Worm (Caenorhabditis elegans) whole organism, young adult: ENCODE measurements around the gene C46C11.4.

ENCODE experiments used
- B0019.2 ChIP-seq: fragments of 200-800 bp; sonication (Bioruptor generic); conservative IDR thresholded peaks from 2 replicates; pipeline ENCODE4 v1.3.6; 2022; ENCODE audit warnings: missing genetic modification reagents, missing genetic modification characterization, missing compliant biosample characterization
- F23B12.7 ChIP-seq: sonication (generic microtip); optimal IDR thresholded peaks from 2 replicates; lab custom pipeline; 2017; ENCODE audit warnings: missing genetic modification characterization, mild to moderate bottlenecking, missing compliant biosample characterization, antibody characterized with exemption, moderate library complexity; ENCODE audit not compliant: insufficient read depth
- F49E8.2 ChIP-seq: sonication (generic microtip); optimal IDR thresholded peaks from 3 replicates; lab custom pipeline; 2017; ENCODE audit warnings: missing genetic modification characterization, mild to moderate bottlenecking, missing compliant biosample characterization, antibody characterized with exemption, moderate library complexity; ENCODE audit not compliant: insufficient read depth
- F57A8.1 ChIP-seq: fragments of 200-800 bp; sonication (Bioruptor generic); optimal IDR thresholded peaks from 2 replicates; lab custom pipeline; 2018; ENCODE audit warnings: mild to moderate bottlenecking, missing genetic modification characterization, moderate library complexity, missing compliant biosample characterization
- Y79H2A.3 ChIP-seq: fragments of 200-800 bp; sonication (Bioruptor generic); conservative IDR thresholded peaks from 2 replicates; pipeline ENCODE4 v1.3.6; 2022; ENCODE audit warnings: missing genetic modification reagents, missing genetic modification characterization, missing compliant biosample characterization
- ZK185.1 ChIP-seq: sonication (generic microtip); optimal IDR thresholded peaks from 2 replicates; lab custom pipeline; 2016; ENCODE audit warnings: mild to moderate bottlenecking, missing genetic modification characterization, missing compliant biosample characterization; ENCODE audit not compliant: poor library complexity, severe bottlenecking
- akir-1 ChIP-seq: fragments of 200-800 bp; sonication (Bioruptor generic); optimal IDR thresholded peaks from 2 replicates; lab custom pipeline; 2018; ENCODE audit warnings: mild to moderate bottlenecking, missing genetic modification characterization, moderate library complexity, missing compliant biosample characterization
- bed-1 ChIP-seq: fragments of 200-800 bp; sonication (Bioruptor generic); IDR thresholded peaks from 2 replicates; pipeline ENCODE4 v1.3.6; 2022; ENCODE audit warnings: missing genetic modification reagents, missing genetic modification characterization, missing compliant biosample characterization
- ccch-3 ChIP-seq: fragments of 200-800 bp; sonication (Bioruptor generic); optimal IDR thresholded peaks from 2 replicates; lab custom pipeline; 2018; ENCODE audit warnings: mild to moderate bottlenecking, missing genetic modification characterization, missing compliant biosample characterization
- cebp-1 ChIP-seq, 2 experiments: fragments of 200-800 bp in 1 of 2; sonication (Bioruptor generic) in 1 of 2; sonication (generic microtip) in 1 of 2; IDR thresholded peaks in 1 of 2; optimal IDR thresholded peaks in 1 of 2; 2 replicates each; pipeline versions ENCODE4 v1.3.6 to Lab custom; 2017 to 2022; ENCODE audit warnings: missing compliant biosample characterization in 2 of 2, missing genetic modification characterization in 2 of 2, mild to moderate bottlenecking in 1 of 2, missing genetic modification reagents in 1 of 2, moderate library complexity in 1 of 2
- ceh-40 ChIP-seq: fragments of 200-800 bp; sonication (Bioruptor generic); IDR thresholded peaks from 2 replicates; pipeline ENCODE4 v1.3.6; 2022; ENCODE audit warnings: missing genetic modification characterization, missing compliant biosample characterization
- ceh-91 ChIP-seq: fragments of 200-800 bp; sonication (Bioruptor generic); IDR thresholded peaks from 2 replicates; pipeline ENCODE4 v1.3.6; 2022; ENCODE audit warnings: missing genetic modification reagents, missing genetic modification characterization, missing compliant biosample characterization
- die-1 ChIP-seq: sonication (generic microtip); optimal IDR thresholded peaks from 2 replicates; lab custom pipeline; 2016; ENCODE audit warnings: missing genotype, mild to moderate bottlenecking, missing genetic modification characterization, missing compliant biosample characterization
- egl-44 ChIP-seq: fragments of 200-800 bp; sonication (Bioruptor generic); IDR thresholded peaks from 2 replicates; pipeline ENCODE4 v1.3.6; 2022; ENCODE audit warnings: missing genetic modification reagents, missing genetic modification characterization, missing compliant biosample characterization
- egrh-3 ChIP-seq: fragments of 200-800 bp; sonication (Bioruptor generic); IDR thresholded peaks from 2 replicates; pipeline ENCODE4 v1.3.6; 2022; ENCODE audit warnings: missing genetic modification reagents, missing genetic modification characterization, missing compliant biosample characterization
- fkh-3 ChIP-seq: sonication (generic microtip); optimal IDR thresholded peaks from 2 replicates; lab custom pipeline; 2016; ENCODE audit warnings: mild to moderate bottlenecking, missing genetic modification characterization, missing compliant biosample characterization
- him-1 ChIP-seq: sonication (generic microtip); optimal IDR thresholded peaks from 2 replicates; lab custom pipeline; 2016; ENCODE audit warnings: missing genotype, missing genetic modification reagents, missing genetic modification characterization, missing compliant biosample characterization
- hlh-12 ChIP-seq: sonication (generic microtip); optimal IDR thresholded peaks from 2 replicates; lab custom pipeline; 2016; ENCODE audit warnings: missing genetic modification characterization, missing compliant biosample characterization
- hlh-26 ChIP-seq: fragments of 200-800 bp; sonication (Bioruptor generic); conservative IDR thresholded peaks from 2 replicates; pipeline ENCODE4 v1.3.6; 2022; ENCODE audit warnings: missing genetic modification reagents, missing genetic modification characterization, missing compliant biosample characterization
- hsf-1 ChIP-seq: fragments of 200-800 bp; sonication (Bioruptor generic); IDR thresholded peaks from 2 replicates; pipeline ENCODE4 v1.3.6; 2022; ENCODE audit warnings: missing genetic modification reagents, missing genetic modification characterization, missing compliant biosample characterization
- lin-54 ChIP-seq: fragments of 200-800 bp; sonication (Bioruptor generic); optimal IDR thresholded peaks from 2 replicates; lab custom pipeline; 2018; ENCODE audit warnings: mild to moderate bottlenecking, missing genetic modification characterization, missing compliant biosample characterization
- madf-3 ChIP-seq: fragments of 200-800 bp; sonication (Bioruptor generic); IDR thresholded peaks from 2 replicates; pipeline ENCODE4 v1.3.6; 2022; ENCODE audit warnings: missing genetic modification reagents, missing genetic modification characterization, missing compliant biosample characterization
- madf-8 ChIP-seq: fragments of 200-800 bp; sonication (Bioruptor generic); conservative IDR thresholded peaks from 2 replicates; pipeline ENCODE4 v1.3.6; 2022; ENCODE audit warnings: missing genetic modification reagents, missing genetic modification characterization, missing compliant biosample characterization
- mel-28 ChIP-seq: sonication (generic microtip); optimal IDR thresholded peaks from 2 replicates; lab custom pipeline; 2016; ENCODE audit warnings: borderline replicate concordance, mild to moderate bottlenecking, missing genetic modification characterization, missing compliant biosample characterization
- nfyb-1 ChIP-seq: fragments of 200-800 bp; sonication (Bioruptor generic); IDR thresholded peaks from 2 replicates; pipeline ENCODE4 v1.3.6; 2022; ENCODE audit warnings: missing genetic modification reagents, missing genetic modification characterization, missing compliant biosample characterization
- nhr-80 ChIP-seq: sonication (generic microtip); optimal IDR thresholded peaks from 2 replicates; lab custom pipeline; 2016; ENCODE audit warnings: missing genetic modification characterization, missing compliant biosample characterization
- rec-8 ChIP-seq, 2 experiments: sonication (generic microtip); optimal IDR thresholded peaks; 2 replicates each; lab custom pipeline; 2016; ENCODE audit warnings: mild to moderate bottlenecking in 2 of 2, missing genetic modification characterization in 2 of 2, missing genetic modification reagents in 2 of 2, missing genotype in 2 of 2, missing biosample characterization in 1 of 2, missing compliant biosample characterization in 1 of 2, moderate library complexity in 1 of 2
- repo-1 ChIP-seq: sonication (generic microtip); optimal IDR thresholded peaks from 2 replicates; lab custom pipeline; 2017; ENCODE audit warnings: mild to moderate bottlenecking, missing genetic modification characterization, missing compliant biosample characterization
- rpc-1 ChIP-seq, 2 experiments: fragments of 150-350 bp in 1 of 2; sonication (generic microtip) in 1 of 2; optimal IDR thresholded peaks; 2 replicates each; lab custom pipeline; 2014 to 2018; ENCODE audit warnings: missing biosample characterization in 1 of 2, missing genetic modification characterization in 1 of 2, missing genetic modification reagents in 1 of 2, missing genotype in 1 of 2
- sdz-38 ChIP-seq: sonication (generic microtip); optimal IDR thresholded peaks from 2 replicates; lab custom pipeline; 2016; ENCODE audit warnings: missing genotype, missing genetic modification characterization, missing compliant biosample characterization
- sea-2 ChIP-seq: fragments of 200-800 bp; sonication (Bioruptor generic); IDR thresholded peaks from 2 replicates; pipeline ENCODE4 v1.3.6; 2022; ENCODE audit warnings: missing genetic modification characterization, missing compliant biosample characterization
- snpc-1.3 ChIP-seq: sonication (generic microtip); optimal IDR thresholded peaks from 2 replicates; lab custom pipeline; 2017; ENCODE audit warnings: missing genetic modification characterization, mild to moderate bottlenecking, missing compliant biosample characterization, antibody characterized with exemption, moderate library complexity, missing genotype, missing genetic modification reagents; ENCODE audit not compliant: insufficient read depth
- snpc-4 ChIP-seq, 5 experiments: fragments of 150-350 bp in 1 of 5; sonication (generic microtip) in 4 of 5; optimal IDR thresholded peaks; 2 replicates each; lab custom pipeline; 2014 to 2018; ENCODE audit warnings: missing genetic modification characterization in 5 of 5, missing biosample characterization in 3 of 5, antibody characterized with exemption in 2 of 5, mild to moderate bottlenecking in 2 of 5, missing compliant biosample characterization in 2 of 5, missing genotype in 2 of 5, moderate library complexity in 2 of 5, missing genetic modification reagents in 1 of 5
- somi-1 ChIP-seq: fragments of 200-800 bp; sonication (Bioruptor generic); optimal IDR thresholded peaks from 2 replicates; lab custom pipeline; 2018; ENCODE audit warnings: mild to moderate bottlenecking, missing genetic modification characterization, missing compliant biosample characterization
- zfh-2 ChIP-seq: fragments of 200-800 bp; sonication (Bioruptor generic); conservative IDR thresholded peaks from 2 replicates; pipeline ENCODE4 v1.3.6; 2022; ENCODE audit warnings: missing genetic modification reagents, missing genetic modification characterization, missing compliant biosample characterization
- zim-3 ChIP-seq: sonication (generic microtip); optimal IDR thresholded peaks from 2 replicates; lab custom pipeline; 2017; ENCODE audit warnings: mild to moderate bottlenecking, missing genetic modification characterization, moderate library complexity, missing compliant biosample characterization
- ztf-18 ChIP-seq: sonication (generic microtip); optimal IDR thresholded peaks from 2 replicates; lab custom pipeline; 2016; ENCODE audit warnings: missing genotype, mild to moderate bottlenecking, missing genetic modification characterization, missing compliant biosample characterization
- ztf-28 ChIP-seq: fragments of 200-800 bp; sonication (Bioruptor generic); IDR thresholded peaks from 2 replicates; pipeline ENCODE4 v1.3.6; 2022; ENCODE audit warnings: missing genetic modification reagents, missing genetic modification characterization, missing compliant biosample characterization
- ztf-3 ChIP-seq: fragments of 200-800 bp; sonication (Bioruptor generic); optimal IDR thresholded peaks from 2 replicates; lab custom pipeline; 2018; ENCODE audit warnings: mild to moderate bottlenecking, missing genetic modification characterization, missing compliant biosample characterization
- ztf-6 ChIP-seq: fragments of 200-800 bp; sonication (Bioruptor generic); IDR thresholded peaks from 2 replicates; pipeline ENCODE4 v1.3.6; 2022; ENCODE audit warnings: missing genetic modification reagents, missing genetic modification characterization, missing compliant biosample characterization

Gene C46C11.4

ce11 chrX:4691148-4691773, 44.3 kb upstream of the C46C11.4 start, which contains the start of gene K02G10.5:
Gene K02G10.5 (minus strand): TSS chrX:4691198.
- TF ChIP-seq akir-1 = no peak
- no peak for TF ChIP-seq ztf-18
- no peak for TF ChIP-seq egrh-3
- no peak for TF ChIP-seq him-1 (tag; lab: Kevin White, UChicago)
- no peak for TF ChIP-seq ztf-6
- no peak for TF ChIP-seq nhr-80
- TF ChIP-seq F49E8.2 (tag; lab: Kevin White, UChicago) = no peak
- no peak for TF ChIP-seq ZK185.1 (tag; lab: Kevin White, UChicago)
- no peak for TF ChIP-seq zfh-2 (GFP tag; lab: Robert Waterston, UW)
- TF ChIP-seq cebp-1 (GFP tag; IDR thresholded peaks at IDR 0.05; lab: Robert Waterston, UW) = no peak
- no peak for TF ChIP-seq cebp-1 (tag; optimal IDR thresholded peaks at IDR 0.05; lab: Kevin White, UChicago)
- no peak for TF ChIP-seq mel-28
- no peak for TF ChIP-seq hlh-26 (GFP tag; lab: Robert Waterston, UW)
- no peak for TF ChIP-seq ztf-3 (GFP tag; lab: Kevin White, UChicago)
- TF ChIP-seq repo-1 (tag; lab: Kevin White, UChicago) = no peak
- no peak for TF ChIP-seq ccch-3 (GFP tag; lab: Kevin White, UChicago)
- no peak for TF ChIP-seq hsf-1
- TF ChIP-seq snpc-4 (GFP tag; optimal IDR thresholded peaks at IDR 0.05; lab: Kevin White, UChicago) = no peak
- TF ChIP-seq snpc-4 (tag; optimal IDR thresholded peaks at IDR 0.05; lab: Kevin White, UChicago) = no peak
- TF ChIP-seq madf-3 = no peak
- no peak for TF ChIP-seq egl-44 (GFP tag; lab: Robert Waterston, UW)
- TF ChIP-seq F23B12.7 = no peak

- TF ChIP-seq ceh-40 (no peak), zim-3 (no peak), ZK185.1 (tag; lab: Kevin White, UChicago) (no peak), rec-8 (tag; optimal IDR thresholded peaks at IDR 0.05; lab: Kevin White, UChicago) (no peak), madf-8 (GFP tag; lab: Robert Waterston, UW) (no peak), F57A8.1 (GFP tag; lab: Kevin White, UChicago) (no peak), ztf-28 (GFP tag; lab: Robert Waterston, UW) (no peak), die-1 (tag; lab: Kevin White, UChicago) (no peak)
These were observed 38.6 kb upstream of the C46C11.4 start for ce11 chrX:4685579-4685978.

ce11 chrX:4682616-4683015, 35.6 kb upstream of the C46C11.4 start, which contains the start of gene K02G10.15:
Gene K02G10.15 (minus strand): TSS chrX:4682716.
- TF ChIP-seq lin-54 (GFP tag; lab: Kevin White, UChicago) = no peak

- TF ChIP-seq somi-1 (GFP tag; lab: Kevin White, UChicago) (no peak), sdz-38 (no peak), akir-1 (no peak), hlh-12 (tag; lab: Kevin White, UChicago) (no peak), fkh-3 (tag; lab: Kevin White, UChicago) (no peak), rpc-1 (optimal IDR thresholded peaks at IDR 0.05; lab: Kevin White, UChicago) (no peak), rpc-1 (tag; optimal IDR thresholded peaks at IDR 0.05; lab: Kevin White, UChicago) (no peak), bed-1 (no peak), ceh-91 (no peak), sea-2 (GFP tag; lab: Robert Waterston, UW) (no peak), nfyb-1 (no peak), snpc-1.3 (no peak), Y79H2A.3 (GFP tag; lab: Robert Waterston, UW) (no peak), B0019.2 (GFP tag; lab: Robert Waterston, UW) (no peak)
These were observed 31.0 kb upstream of the C46C11.4 start, which contains the start of gene flp-11 for ce11 chrX:4678029-4678428. Gene flp-11 (minus strand): TSS chrX:4678129.
